Worm (Caenorhabditis elegans): Measurements from ENCODE around the gene his-35.

his-35 gene

DNA sequence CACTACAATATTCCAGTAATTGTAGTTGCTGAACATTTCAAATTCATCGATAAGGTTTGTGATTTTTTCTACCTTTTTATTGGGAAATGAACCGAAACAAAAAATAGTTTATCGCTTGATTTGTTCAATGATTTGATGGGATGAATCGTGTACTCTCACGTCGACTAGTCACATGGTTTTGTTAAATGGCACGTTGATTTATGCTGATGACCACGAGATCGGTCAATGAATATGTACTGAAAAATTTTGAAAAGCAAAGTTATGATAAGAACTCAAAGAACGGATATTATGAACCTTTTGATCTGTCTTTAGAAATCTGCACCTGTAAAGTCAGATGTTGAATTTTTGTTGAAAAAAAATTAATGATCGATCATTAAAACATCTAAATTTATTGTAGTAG is 28.8 kb downstream of the his-35 start:
- TF ChIP-seq egl-27 (tag; optimal IDR thresholded peaks at IDR 0.05): no peak
- TF ChIP-seq mab-5 (tag; optimal IDR thresholded peaks at IDR 0.05): no peak
- no peak for TF ChIP-seq sem-4 (tag; optimal IDR thresholded peaks at IDR 0.05)
- no peak for TF ChIP-seq R02D3.7 (tag; optimal IDR thresholded peaks at IDR 0.05)
- no peak for TF ChIP-seq peb-1 (tag; optimal IDR thresholded peaks at IDR 0.05)
- TF ChIP-seq nhr-12 (tag; optimal IDR thresholded peaks at IDR 0.05): no peak
- TF ChIP-seq gmeb-1 (tag; optimal IDR thresholded peaks at IDR 0.05): peak; percentile 55
- TF ChIP-seq unc-62 (GFP tag; optimal IDR thresholded peaks at IDR 0.05): no peak
- TF ChIP-seq nhr-11 (tag; optimal IDR thresholded peaks at IDR 0.05): no peak
- TF ChIP-seq mdl-1 (tag; optimal IDR thresholded peaks at IDR 0.05): peak in 1 of 2 experiments; percentile 40
- TF ChIP-seq F13H6.1 (tag; optimal IDR thresholded peaks at IDR 0.05): no peak
- no peak for TF ChIP-seq ceh-16 (tag; optimal IDR thresholded peaks at IDR 0.05)
- peak; percentile 78 for TF ChIP-seq crh-2 (tag; optimal IDR thresholded peaks at IDR 0.05)
- TF ChIP-seq lsy-2 (tag; optimal IDR thresholded peaks at IDR 0.05): peak in 1 of 2 experiments; percentile 31
- peak; percentile 69 for TF ChIP-seq sma-3 (GFP tag; optimal IDR thresholded peaks at IDR 0.05)
- peak; percentile 74 for TF ChIP-seq blmp-1 (tag; optimal IDR thresholded peaks at IDR 0.05; ENCODE audit: insufficient read depth)
- peak; percentile 71 for TF ChIP-seq nhr-25 (tag; optimal IDR thresholded peaks at IDR 0.05)
- peak; percentile 63 for TF ChIP-seq nhr-129 (tag; optimal IDR thresholded peaks at IDR 0.05)
- no peak for TF ChIP-seq ceh-82 (tag; optimal IDR thresholded peaks at IDR 0.05)
- TF ChIP-seq ztf-1 (GFP tag; conservative IDR thresholded peaks at IDR 0.05): no peak
- TF ChIP-seq skn-1 (tag; optimal IDR thresholded peaks at IDR 0.05): no peak
- TF ChIP-seq snpc-4 (tag; optimal IDR thresholded peaks at IDR 0.05): no peak
- TF ChIP-seq lin-11 (tag; optimal IDR thresholded peaks at IDR 0.05): no peak
- TF ChIP-seq ama-1 (optimal IDR thresholded peaks at IDR 0.05): no peak
- TF ChIP-seq dmd-4 (tag; optimal IDR thresholded peaks at IDR 0.05): no peak
- TF ChIP-seq unc-55 (GFP tag; optimal IDR thresholded peaks at IDR 0.05): no peak
- TF ChIP-seq nhr-6 (tag; optimal IDR thresholded peaks at IDR 0.05): peak; percentile 62
- no peak for TF ChIP-seq lin-13 (GFP tag; optimal IDR thresholded peaks at IDR 0.05)
- TF ChIP-seq ZK546.5 (tag; optimal IDR thresholded peaks at IDR 0.05): no peak
- peak; percentile 97 for TF ChIP-seq nhr-21 (tag; optimal IDR thresholded peaks at IDR 0.05)
- TF ChIP-seq zag-1 (tag; optimal IDR thresholded peaks at IDR 0.05): no peak
- no peak for TF ChIP-seq lin-39 (tag; optimal IDR thresholded peaks at IDR 0.05)
- TF ChIP-seq sma-9 (GFP tag; optimal IDR thresholded peaks at IDR 0.05): peak; percentile 96
- TF ChIP-seq sma-9 (tag; optimal IDR thresholded peaks at IDR 0.05): no peak
- no peak for TF ChIP-seq Y55F3AM.14 (GFP tag; optimal IDR thresholded peaks at IDR 0.05)
- TF ChIP-seq unc-39 (tag; optimal IDR thresholded peaks at IDR 0.05): no peak
- no peak for TF ChIP-seq nhr-237 (tag; optimal IDR thresholded peaks at IDR 0.05)
- TF ChIP-seq elt-1 (tag; optimal IDR thresholded peaks at IDR 0.05): no peak
- no peak for TF ChIP-seq alr-1 (tag; optimal IDR thresholded peaks at IDR 0.05)
- TF ChIP-seq nhr-77 (tag; optimal IDR thresholded peaks at IDR 0.05): no peak

DNA sequence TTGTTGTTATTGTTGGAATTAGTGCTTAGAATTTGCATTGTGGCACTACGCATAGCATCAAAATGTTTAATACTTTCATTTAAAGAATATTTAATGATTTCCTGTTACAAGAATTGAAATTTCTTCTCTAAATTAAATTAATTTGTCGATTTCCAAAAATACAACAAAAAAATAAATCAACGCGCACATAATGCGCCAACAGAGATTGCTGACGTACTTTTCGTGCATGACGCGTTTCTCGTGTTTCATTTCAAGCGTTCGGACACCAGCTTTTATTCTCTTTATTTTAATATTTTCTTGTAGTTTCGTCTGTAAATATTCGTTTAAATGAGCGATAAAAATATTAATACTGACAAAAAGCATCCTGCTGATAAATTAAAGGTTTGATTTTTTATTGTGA is 31.5 kb downstream of the his-35 start, which contains the start of gene eif-2Bdelta:
Gene eif-2Bdelta (plus strand): TSS at position 235 of the 400 bp plus-strand sequence.
- TF ChIP-seq crh-2 (tag; optimal IDR thresholded peaks at IDR 0.05): peak; percentile 10
- TF ChIP-seq gmeb-1 (tag; optimal IDR thresholded peaks at IDR 0.05): peak; percentile 73
- TF ChIP-seq sma-9 (GFP tag; optimal IDR thresholded peaks at IDR 0.05): peak; percentile 74
- TF ChIP-seq sma-9 (tag; optimal IDR thresholded peaks at IDR 0.05): no peak
- TF ChIP-seq nhr-10 (tag; optimal IDR thresholded peaks at IDR 0.05): no peak
- no peak for TF ChIP-seq nhr-23 (tag; optimal IDR thresholded peaks at IDR 0.05)
- TF ChIP-seq mab-5 (tag; optimal IDR thresholded peaks at IDR 0.05): peak; percentile 58
- no peak for TF ChIP-seq elt-3 (tag; optimal IDR thresholded peaks at IDR 0.05)
- TF ChIP-seq F13H6.1 (tag; optimal IDR thresholded peaks at IDR 0.05): peak; percentile 38
- TF ChIP-seq ceh-82 (tag; optimal IDR thresholded peaks at IDR 0.05): no peak
- no peak for TF ChIP-seq mdl-1 (tag; optimal IDR thresholded peaks at IDR 0.05)
- no peak for TF ChIP-seq nhr-129 (tag; optimal IDR thresholded peaks at IDR 0.05)
- TF ChIP-seq egl-27 (tag; optimal IDR thresholded peaks at IDR 0.05): no peak
- TF ChIP-seq dmd-4 (tag; optimal IDR thresholded peaks at IDR 0.05): no peak
- no peak for TF ChIP-seq lin-39 (tag; optimal IDR thresholded peaks at IDR 0.05)
- TF ChIP-seq unc-55 (GFP tag; optimal IDR thresholded peaks at IDR 0.05): no peak
- TF ChIP-seq nhr-21 (tag; optimal IDR thresholded peaks at IDR 0.05): no peak
- TF ChIP-seq alr-1 (tag; optimal IDR thresholded peaks at IDR 0.05): no peak
- no peak for TF ChIP-seq fos-1 (tag; optimal IDR thresholded peaks at IDR 0.05)
- peak; percentile 82 for TF ChIP-seq C34F6.9 (tag; optimal IDR thresholded peaks at IDR 0.05)
- TF ChIP-seq nhr-77 (tag; optimal IDR thresholded peaks at IDR 0.05): no peak
- no peak for TF ChIP-seq nhr-237 (tag; optimal IDR thresholded peaks at IDR 0.05)
- TF ChIP-seq zag-1 (tag; optimal IDR thresholded peaks at IDR 0.05): no peak
- TF ChIP-seq lsy-2 (tag; optimal IDR thresholded peaks at IDR 0.05): peak; percentile 68 to 80
- no peak for TF ChIP-seq ceh-16 (tag; optimal IDR thresholded peaks at IDR 0.05)
- TF ChIP-seq nhr-6 (tag; optimal IDR thresholded peaks at IDR 0.05): no peak
- TF ChIP-seq mbf-1 (tag; optimal IDR thresholded peaks at IDR 0.05): no peak
- TF ChIP-seq ztf-4 (tag; optimal IDR thresholded peaks at IDR 0.05): no peak
- TF ChIP-seq R02D3.7 (tag; optimal IDR thresholded peaks at IDR 0.05): no peak
- no peak for TF ChIP-seq lin-13 (GFP tag; optimal IDR thresholded peaks at IDR 0.05)
- no peak for TF ChIP-seq ZK546.5 (tag; optimal IDR thresholded peaks at IDR 0.05)
- no peak for TF ChIP-seq peb-1 (tag; optimal IDR thresholded peaks at IDR 0.05)
- no peak for TF ChIP-seq blmp-1 (tag; optimal IDR thresholded peaks at IDR 0.05; ENCODE audit: insufficient read depth)
- peak; percentile 46 for TF ChIP-seq sma-3 (GFP tag; optimal IDR thresholded peaks at IDR 0.05)
- TF ChIP-seq nhr-11 (tag; optimal IDR thresholded peaks at IDR 0.05): no peak
- TF ChIP-seq nhr-12 (tag; optimal IDR thresholded peaks at IDR 0.05): no peak
- no peak for TF ChIP-seq Y55F3AM.14 (GFP tag; optimal IDR thresholded peaks at IDR 0.05)
- TF ChIP-seq ama-1 (optimal IDR thresholded peaks at IDR 0.05): no peak
- peak; percentile 39 for TF ChIP-seq nhr-25 (tag; optimal IDR thresholded peaks at IDR 0.05)
- no peak for TF ChIP-seq ztf-11 (tag; optimal IDR thresholded peaks at IDR 0.05)
- no peak for TF ChIP-seq elt-1 (tag; optimal IDR thresholded peaks at IDR 0.05)
- TF ChIP-seq sem-4 (tag; optimal IDR thresholded peaks at IDR 0.05): no peak
- no peak for TF ChIP-seq ztf-1 (GFP tag; conservative IDR thresholded peaks at IDR 0.05)
- no peak for TF ChIP-seq unc-62 (GFP tag; optimal IDR thresholded peaks at IDR 0.05)
- TF ChIP-seq snpc-4 (tag; optimal IDR thresholded peaks at IDR 0.05): peak; percentile 51

Data from whole organism, L2 larva.